Worm (Caenorhabditis elegans) whole organism, L3 larva: ENCODE results near the gene cest-12.

Source experiments
- aly-2 ChIP-seq: fragments of 150-350 bp; optimal IDR thresholded peaks from 2 replicates; lab custom pipeline; 2014; ENCODE audit warnings: missing biosample characterization, missing genetic modification characterization
- ceh-16 ChIP-seq: sonication (generic microtip); optimal IDR thresholded peaks from 2 replicates; lab custom pipeline; 2017; ENCODE audit warnings: missing biosample characterization, missing genetic modification characterization
- ceh-82 ChIP-seq: fragments of 150-350 bp; optimal IDR thresholded peaks from 2 replicates; lab custom pipeline; 2014; ENCODE audit warnings: missing biosample characterization, missing genetic modification characterization
- ceh-9 ChIP-seq: sonication (generic microtip); optimal IDR thresholded peaks from 2 replicates; lab custom pipeline; 2018; ENCODE audit warnings: missing biosample characterization, missing genetic modification characterization
- eor-1 ChIP-seq, 2 experiments: fragments of 150-350 bp; optimal IDR thresholded peaks; 2 replicates each; lab custom pipeline; 2014 to 2018; ENCODE audit warnings: missing biosample characterization in 2 of 2, missing genetic modification characterization in 2 of 2
- fos-1 ChIP-seq: fragments of 150-350 bp; optimal IDR thresholded peaks from 2 replicates; lab custom pipeline; 2014; ENCODE audit warnings: missing biosample characterization, missing genetic modification characterization
- hmg-11 ChIP-seq: sonication (generic microtip); optimal IDR thresholded peaks from 2 replicates; lab custom pipeline; 2016; ENCODE audit warnings: missing genetic modification characterization, missing compliant biosample characterization
- pha-4 ChIP-seq: fragments of 150-350 bp; optimal IDR thresholded peaks from 2 replicates; lab custom pipeline; 2014; ENCODE audit warnings: missing biosample characterization, missing genetic modification reagents, missing genetic modification characterization
- skn-1 ChIP-seq: fragments of 150-350 bp; optimal IDR thresholded peaks from 2 replicates; lab custom pipeline; 2014; ENCODE audit warnings: missing biosample characterization, missing genetic modification characterization
- snpc-4 ChIP-seq: fragments of 150-350 bp; optimal IDR thresholded peaks from 2 replicates; lab custom pipeline; 2014; ENCODE audit warnings: missing biosample characterization, missing genetic modification characterization
- unc-39 ChIP-seq: sonication (generic microtip); optimal IDR thresholded peaks from 4 replicates; lab custom pipeline; 2017; ENCODE audit warnings: missing biosample characterization, missing genetic modification characterization
- ztf-11 ChIP-seq: fragments of 150-350 bp; optimal IDR thresholded peaks from 2 replicates; lab custom pipeline; 2014; ENCODE audit warnings: missing biosample characterization, missing genetic modification characterization

- TF ChIP-seq snpc-4 (tag; lab: Kevin White, UChicago) (no peak), fos-1 (no peak), ztf-11 (tag; lab: Kevin White, UChicago) (no peak), ceh-16 (tag; lab: Kevin White, UChicago) (no peak), eor-1 (tag; optimal IDR thresholded peaks at IDR 0.05; lab: Kevin White, UChicago) (no peak), hmg-11 (tag; lab: Kevin White, UChicago) (no peak), ceh-9 (tag; lab: Kevin White, UChicago) (no peak), skn-1 (tag; lab: Kevin White, UChicago) (no peak), pha-4 (peak; percentile 62), ceh-82 (tag; lab: Kevin White, UChicago) (no peak), unc-39 (tag; lab: Kevin White, UChicago) (no peak), aly-2 (tag; lab: Kevin White, UChicago) (no peak)
These were observed 43.8 kb upstream of the cest-12 start for ce11 chrIII:12151100-12151499.
